Worm (Caenorhabditis elegans) whole organism, early embryonic: ENCODE data around the gene Y37E11AM.4.

Source experiments
- B0310.2 ChIP-seq: sonication (generic microtip); optimal IDR thresholded peaks from 2 replicates; lab custom pipeline; 2016; ENCODE audit warnings: mild to moderate bottlenecking, missing genetic modification characterization, missing compliant biosample characterization
- F13C5.2 ChIP-seq: sonication (generic microtip); optimal IDR thresholded peaks from 2 replicates; lab custom pipeline; 2017; ENCODE audit warnings: mild to moderate bottlenecking, missing genetic modification characterization, inconsistent platforms, missing compliant biosample characterization
- aly-1 ChIP-seq: sonication (generic microtip); optimal IDR thresholded peaks from 2 replicates; lab custom pipeline; 2016; ENCODE audit warnings: missing genetic modification characterization, missing compliant biosample characterization
- ama-1 ChIP-seq: fragments of 150-350 bp; optimal IDR thresholded peaks from 2 replicates; lab custom pipeline; 2014
- ceh-13 ChIP-seq: fragments of 200-800 bp; sonication (Bioruptor generic); optimal IDR thresholded peaks from 2 replicates; lab custom pipeline; 2018; ENCODE audit warnings: mild to moderate bottlenecking, missing genetic modification characterization, missing compliant biosample characterization
- ceh-36 ChIP-seq: sonication (generic microtip); optimal IDR thresholded peaks from 2 replicates; lab custom pipeline; 2016; ENCODE audit warnings: missing genetic modification characterization, inconsistent platforms, missing compliant biosample characterization
- ets-7 ChIP-seq: sonication (generic microtip); optimal IDR thresholded peaks from 2 replicates; lab custom pipeline; 2016; ENCODE audit warnings: missing genotype, missing genetic modification characterization, missing compliant biosample characterization
- flt-1 ChIP-seq: fragments of 200-800 bp; sonication (Bioruptor generic); IDR thresholded peaks from 2 replicates; pipeline ENCODE4 v1.3.6; 2022; ENCODE audit warnings: missing genetic modification characterization, missing compliant biosample characterization
- hmbx-1 ChIP-seq: sonication (generic microtip); optimal IDR thresholded peaks from 2 replicates; lab custom pipeline; 2016; ENCODE audit warnings: mild to moderate bottlenecking, missing genetic modification characterization, missing compliant biosample characterization
- hmg-4 ChIP-seq: fragments of 200-800 bp; sonication (Bioruptor generic); optimal IDR thresholded peaks from 2 replicates; lab custom pipeline; 2018; ENCODE audit warnings: mild to moderate bottlenecking, missing genetic modification characterization, missing compliant biosample characterization
- hnd-1 ChIP-seq: sonication (generic microtip); optimal IDR thresholded peaks from 2 replicates; lab custom pipeline; 2016; ENCODE audit warnings: missing genetic modification characterization, missing compliant biosample characterization
- pes-1 ChIP-seq: fragments of 200-800 bp; sonication (Bioruptor generic); IDR thresholded peaks from 2 replicates; pipeline ENCODE4 v1.3.6; 2022; ENCODE audit warnings: missing genetic modification reagents, missing genetic modification characterization, missing compliant biosample characterization
- scrt-1 ChIP-seq: fragments of 200-800 bp; sonication (Bioruptor generic); IDR thresholded peaks from 2 replicates; pipeline ENCODE4 v1.3.6; 2022; ENCODE audit warnings: missing genetic modification characterization, missing compliant biosample characterization
- sea-1 ChIP-seq: fragments of 200-800 bp; sonication (Bioruptor generic); conservative IDR thresholded peaks from 2 replicates; pipeline ENCODE4 v1.3.6; 2022; ENCODE audit warnings: missing genetic modification characterization, missing compliant biosample characterization
- tbx-11 ChIP-seq: fragments of 200-800 bp; sonication (Bioruptor generic); IDR thresholded peaks from 2 replicates; pipeline ENCODE4 v1.3.6; 2022; ENCODE audit warnings: missing genetic modification characterization, missing compliant biosample characterization
- tbx-37 ChIP-seq: fragments of 200-800 bp; sonication (Bioruptor generic); conservative IDR thresholded peaks from 2 replicates; pipeline ENCODE4 v1.3.6; 2022; ENCODE audit warnings: missing genetic modification reagents, missing genetic modification characterization, missing compliant biosample characterization
- tra-4 ChIP-seq: sonication (generic microtip); optimal IDR thresholded peaks from 2 replicates; lab custom pipeline; 2017; ENCODE audit warnings: missing genetic modification characterization, missing compliant biosample characterization

Y37E11AM.4 gene

DNA sequence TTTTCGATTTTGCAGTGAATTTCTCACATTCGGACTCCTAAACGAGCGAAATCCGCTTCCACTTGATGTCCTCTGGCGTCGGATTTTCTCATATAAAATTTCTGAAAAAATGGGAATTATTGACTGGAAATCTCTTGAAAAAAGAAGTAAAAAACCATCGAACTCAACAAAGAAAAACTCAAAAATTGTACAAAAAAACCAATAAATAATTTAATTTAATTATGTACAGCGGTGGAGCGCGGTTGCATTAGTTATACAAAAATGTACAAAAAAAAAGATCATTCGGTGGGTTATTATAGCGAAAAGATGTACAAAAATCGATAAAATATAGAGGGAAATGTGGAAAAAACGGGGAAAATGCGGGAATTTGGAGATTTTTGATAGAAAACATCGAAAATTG is at the start of gene Y37E11AM.4:
Gene Y37E11AM.4 (minus strand): TSS at position 101 of the 400 bp plus-strand sequence.
- TF ChIP-seq tra-4 (no peak), hmg-4 (no peak), hnd-1 (tag; lab: Kevin White, UChicago) (no peak), ceh-13 (GFP tag; lab: Kevin White, UChicago) (no peak), F13C5.2 (tag; lab: Kevin White, UChicago) (no peak), flt-1 (GFP tag; lab: Robert Waterston, UW) (no peak), aly-1 (tag; lab: Kevin White, UChicago) (no peak), scrt-1 (GFP tag; lab: Robert Waterston, UW) (no peak)

DNA sequence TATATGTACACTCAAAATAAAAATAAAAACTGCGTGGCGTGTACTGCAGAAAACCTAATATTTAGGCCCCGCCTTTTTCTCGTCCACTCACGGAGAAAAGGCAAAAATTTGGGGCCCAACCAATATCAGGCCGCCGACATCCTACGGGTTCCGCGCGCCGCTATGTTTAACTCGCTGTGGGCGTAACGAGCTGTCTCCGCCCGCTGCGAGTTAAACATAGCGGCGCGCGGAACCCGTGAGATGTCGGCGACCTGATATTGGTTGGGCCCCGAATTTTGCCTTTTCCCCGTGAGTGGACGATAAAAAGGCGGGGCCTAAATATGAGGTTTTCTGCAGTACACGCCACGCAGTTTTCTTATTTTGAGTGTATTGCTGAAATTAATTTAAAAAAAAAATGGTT is 48.6 kb upstream of the Y37E11AM.4 start:
- peak; percentile 46; the same call in 1 of the 2 replicates for TF ChIP-seq pes-1

DNA sequence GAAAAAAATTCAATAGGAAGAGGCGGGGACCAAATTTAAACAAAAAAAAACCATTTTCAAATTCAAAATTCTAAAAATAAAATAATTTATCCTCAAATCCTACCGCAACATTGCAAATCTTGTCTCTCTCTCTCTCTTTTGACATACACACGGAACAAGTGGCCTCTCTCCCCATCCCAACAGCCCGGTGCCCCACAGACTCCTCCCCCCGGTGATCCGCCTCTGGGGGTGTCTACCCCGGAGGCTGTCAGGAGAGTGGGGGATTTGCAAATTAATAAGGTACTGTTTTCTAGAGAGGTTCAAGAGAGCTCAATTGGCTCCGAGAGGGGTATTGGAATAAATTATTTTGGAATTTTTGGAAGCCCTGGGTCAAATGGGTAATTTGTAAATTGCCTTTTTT is 45.2 kb upstream of the Y37E11AM.4 start:
- TF ChIP-seq tbx-37 (no peak), hmg-4 (peak; percentile 61), ama-1 (lab: Kevin White, UChicago) (no peak), sea-1 (GFP tag; lab: Robert Waterston, UW) (no peak), scrt-1 (GFP tag; lab: Robert Waterston, UW) (no peak), tbx-11 (GFP tag; lab: Robert Waterston, UW) (no peak)

DNA sequence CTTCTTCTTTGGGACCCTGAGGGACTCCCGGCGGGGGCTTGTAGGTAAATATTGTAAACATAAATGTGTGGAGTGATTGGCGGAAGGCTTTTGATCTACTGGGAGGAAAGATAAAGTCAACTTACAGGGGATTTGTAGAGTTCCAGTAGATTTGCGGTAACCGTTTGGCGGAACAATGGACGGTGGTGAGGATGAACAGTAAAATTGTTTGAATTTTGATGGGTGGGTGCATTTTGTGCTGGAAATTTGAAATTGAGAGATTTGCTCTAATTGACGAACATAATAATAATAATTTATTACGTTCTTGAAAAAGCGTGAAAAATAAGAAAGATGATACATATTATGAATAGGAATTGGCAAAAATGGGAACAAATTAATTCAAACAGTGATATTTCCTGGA is 44.0 kb upstream of the Y37E11AM.4 start, which contains the start of gene vab-2:
Gene vab-2 (minus strand): TSS at position 238 of the 400 bp plus-strand sequence.
- TF ChIP-seq pes-1 (no peak), hmg-4 (no peak), ets-7 (no peak), tbx-11 (GFP tag; lab: Robert Waterston, UW) (no peak), B0310.2 (no peak), aly-1 (tag; lab: Kevin White, UChicago) (no peak), ama-1 (lab: Kevin White, UChicago) (no peak), hnd-1 (tag; lab: Kevin White, UChicago) (no peak), ceh-36 (tag; lab: Kevin White, UChicago) (no peak), tbx-37 (no peak), tra-4 (no peak)

DNA sequence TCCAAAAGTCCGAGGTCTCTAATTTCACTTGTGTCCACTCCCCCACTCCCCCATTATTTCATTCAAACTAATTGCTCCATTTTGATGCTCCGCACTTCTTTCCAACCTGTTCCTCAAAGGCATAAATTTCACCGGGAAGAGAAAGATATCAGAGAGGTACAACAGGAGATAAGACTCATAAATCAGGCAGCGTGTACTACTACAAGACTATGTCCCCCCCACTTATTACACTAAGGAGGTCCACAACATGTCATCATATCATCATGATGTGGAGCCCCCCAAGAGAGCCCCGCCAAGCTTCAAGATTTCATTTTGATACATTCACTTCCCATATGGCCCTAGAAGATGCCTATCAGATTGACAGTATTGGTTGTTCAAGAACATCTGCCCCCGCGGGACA is 42.9 kb upstream of the Y37E11AM.4 start:
- TF ChIP-seq hmg-4 (peak; percentile 17), ets-7 (no peak)

DNA sequence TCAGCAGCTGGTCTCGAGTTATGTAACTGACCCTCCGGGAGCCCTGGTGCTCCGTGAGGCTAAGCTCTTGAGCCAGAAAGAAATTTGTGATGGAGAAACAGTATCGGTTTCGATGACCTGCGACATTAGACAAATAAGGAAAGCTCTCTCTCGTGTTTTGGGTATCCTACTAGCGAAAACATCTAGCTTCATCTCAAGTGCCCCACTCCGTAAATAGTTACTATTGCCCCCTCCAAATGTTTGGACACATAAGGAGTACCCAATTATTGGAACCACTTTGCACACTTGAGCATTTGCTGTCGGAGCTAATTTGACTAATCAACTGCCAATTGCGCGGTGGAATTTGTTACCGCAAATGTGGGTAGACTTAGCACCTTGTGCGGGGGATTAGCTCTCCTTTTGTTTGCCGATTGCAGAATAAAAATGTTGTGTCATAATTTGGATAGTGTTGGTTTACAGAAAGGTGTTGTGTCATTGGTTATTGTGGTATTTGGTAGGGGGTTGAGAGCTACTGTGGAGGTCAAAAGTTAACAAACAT is 41.5 kb upstream of the Y37E11AM.4 start:
- TF ChIP-seq pes-1 (no peak), ceh-36 (tag; lab: Kevin White, UChicago) (peak; percentile 22), ets-7 (no peak)

DNA sequence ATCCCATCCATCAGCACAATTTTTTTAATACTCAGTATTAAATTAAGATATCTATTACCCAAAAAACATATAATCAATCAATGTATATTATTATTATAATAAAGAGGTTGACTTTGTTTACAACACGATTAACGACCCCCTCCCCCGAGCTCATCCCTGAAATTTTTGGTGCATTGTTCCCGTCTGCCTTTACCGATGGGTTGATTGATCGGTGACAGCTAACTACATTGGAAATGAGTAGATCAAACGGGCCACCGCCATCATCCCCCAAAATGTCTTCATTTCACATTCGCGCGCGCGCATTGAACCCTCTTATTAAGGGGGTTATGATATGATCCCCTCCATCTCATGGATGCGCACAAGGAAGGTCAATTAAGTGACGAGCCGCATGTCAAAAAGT is 37.2 kb upstream of the Y37E11AM.4 start:
- TF ChIP-seq scrt-1 (GFP tag; lab: Robert Waterston, UW): no peak
- TF ChIP-seq ceh-36 (tag; lab: Kevin White, UChicago): no peak

DNA sequence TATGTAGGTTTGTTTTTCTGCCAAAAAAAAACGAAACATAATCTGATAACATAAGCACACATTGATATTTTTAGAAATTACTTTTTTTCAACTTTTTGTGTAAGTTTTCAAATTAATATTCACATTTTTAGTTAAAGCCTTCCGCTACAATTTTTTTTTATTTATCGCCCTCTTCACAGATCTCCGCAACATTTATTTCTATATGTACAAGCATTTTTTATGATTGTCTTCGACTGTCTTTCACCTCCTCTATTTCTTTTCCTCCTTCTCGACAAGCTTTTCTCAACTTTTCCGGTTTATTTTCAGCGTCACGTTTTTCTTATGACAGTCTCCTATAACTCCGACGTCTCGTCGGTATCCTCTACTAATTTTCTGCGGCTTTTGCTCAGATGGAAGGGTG is 33.3 kb upstream of the Y37E11AM.4 start, which contains the start of gene best-20:
Gene best-20 (plus strand): TSS at position 301 of the 400 bp plus-strand sequence.
- TF ChIP-seq F13C5.2 (tag; lab: Kevin White, UChicago) (no peak), hnd-1 (tag; lab: Kevin White, UChicago) (no peak), aly-1 (tag; lab: Kevin White, UChicago) (no peak), ceh-36 (tag; lab: Kevin White, UChicago) (no peak), hmg-4 (no peak), tbx-37 (no peak), ets-7 (no peak), ceh-13 (GFP tag; lab: Kevin White, UChicago) (no peak), flt-1 (GFP tag; lab: Robert Waterston, UW) (no peak)

DNA sequence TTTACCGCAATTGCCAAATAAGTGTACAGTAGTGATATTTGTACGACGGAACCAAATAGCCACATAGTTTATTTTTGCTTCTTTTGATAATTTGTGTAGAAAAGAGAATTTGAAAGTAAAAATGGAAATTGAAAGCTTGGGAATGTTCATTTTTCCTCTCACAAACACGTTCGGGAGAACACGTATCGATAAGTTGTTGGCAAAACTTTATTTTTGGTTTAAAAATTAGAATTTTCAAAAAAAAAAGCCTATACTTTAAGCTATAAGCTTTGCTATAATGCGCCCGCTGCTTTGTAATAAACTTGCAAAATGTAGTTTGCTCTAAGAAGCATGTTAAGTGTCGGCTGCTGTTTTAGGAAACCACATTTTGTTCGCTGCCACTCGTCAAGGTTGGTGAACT is 32.8 kb upstream of the Y37E11AM.4 start, which contains the start of gene Y37E11AR.7:
Gene Y37E11AR.7 (minus strand): TSS at position 101 of the 400 bp plus-strand sequence.
- TF ChIP-seq scrt-1 (GFP tag; lab: Robert Waterston, UW) (no peak), ama-1 (lab: Kevin White, UChicago) (no peak), hnd-1 (tag; lab: Kevin White, UChicago) (no peak), sea-1 (GFP tag; lab: Robert Waterston, UW) (no peak), F13C5.2 (tag; lab: Kevin White, UChicago) (no peak), tbx-37 (no peak), flt-1 (GFP tag; lab: Robert Waterston, UW) (no peak), ceh-36 (tag; lab: Kevin White, UChicago) (no peak), ceh-13 (GFP tag; lab: Kevin White, UChicago) (no peak), tra-4 (no peak)

DNA sequence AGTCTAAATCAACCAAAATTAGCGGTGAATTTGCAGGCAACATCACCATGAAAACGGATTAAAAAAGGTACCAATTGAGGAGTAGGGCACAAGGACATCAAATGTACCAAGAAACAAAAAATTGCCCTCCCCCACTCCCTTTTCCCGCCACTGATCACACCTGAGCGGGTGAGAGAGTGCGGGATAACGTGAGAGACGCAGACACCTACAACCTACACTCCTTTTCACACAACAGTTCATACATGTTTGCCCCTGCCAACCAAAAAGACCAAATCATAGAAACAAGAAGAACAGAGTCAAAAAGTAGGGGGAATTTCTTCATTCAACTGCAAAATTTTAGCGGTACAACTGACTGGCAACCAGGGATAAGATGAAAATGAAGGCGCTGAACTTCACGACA is 29.7 kb upstream of the Y37E11AM.4 start:
- no peak for TF ChIP-seq hmbx-1
